Worm (Caenorhabditis elegans): Measurements from ENCODE around the gene klp-7.

The klp-7 gene

ce11 chrIII:10805172-10805571, 553 bp upstream of the klp-7 start:
- no peak for TF ChIP-seq ceh-32 (tag; optimal IDR thresholded peaks at IDR 0.05; ENCODE audit: poor library complexity)
- no peak for TF ChIP-seq pqm-1 (tag; optimal IDR thresholded peaks at IDR 0.05)
- no peak for TF ChIP-seq aly-2 (tag; optimal IDR thresholded peaks at IDR 0.05)
- TF ChIP-seq nhr-102 (tag; optimal IDR thresholded peaks at IDR 0.05) = no peak
- TF ChIP-seq zfp-2 (tag; optimal IDR thresholded peaks at IDR 0.05) = no peak
- TF ChIP-seq ztf-11 (tag; optimal IDR thresholded peaks at IDR 0.05) = no peak
- no peak for TF ChIP-seq gei-8 (GFP tag; optimal IDR thresholded peaks at IDR 0.05)
- TF ChIP-seq hif-1 (tag; optimal IDR thresholded peaks at IDR 0.05) = no peak
- no peak for TF ChIP-seq nhr-11 (tag; optimal IDR thresholded peaks at IDR 0.05)
- no peak for TF ChIP-seq lir-3 (tag; optimal IDR thresholded peaks at IDR 0.05)
- TF ChIP-seq F49E8.2 (tag; optimal IDR thresholded peaks at IDR 0.05; ENCODE audit: borderline replicate concordance) = no peak
- TF ChIP-seq ztf-7 (tag; optimal IDR thresholded peaks at IDR 0.05) = no peak
- no peak for TF ChIP-seq daf-19 (GFP tag; conservative IDR thresholded peaks at IDR 0.05)
- no peak for TF ChIP-seq madf-5 (GFP tag; IDR thresholded peaks at IDR 0.05)
- no peak for TF ChIP-seq set-16 (GFP tag; IDR thresholded peaks at IDR 0.05)
- TF ChIP-seq F37D6.2 (tag; optimal IDR thresholded peaks at IDR 0.05) = no peak
- TF ChIP-seq mdt-29 (GFP tag; IDR thresholded peaks at IDR 0.05) = no peak
- no peak for TF ChIP-seq ama-1 (optimal IDR thresholded peaks at IDR 0.05)
- no peak for TF ChIP-seq nhr-25 (tag; optimal IDR thresholded peaks at IDR 0.05; ENCODE audit: borderline replicate concordance, insufficient read depth)
- no peak for TF ChIP-seq tag-97 (GFP tag; IDR thresholded peaks at IDR 0.05)

ce11 chrIII:10806821-10807220, 1.1 kb downstream of the klp-7 start:
- TF ChIP-seq F10B5.3 (tag; optimal IDR thresholded peaks at IDR 0.05) (no peak), hmg-1.1 (GFP tag; IDR thresholded peaks at IDR 0.05) (peak; percentile 29; the same call in 1 of the 2 replicates), nhr-237 (tag; optimal IDR thresholded peaks at IDR 0.05) (no peak), saeg-2 (GFP tag; IDR thresholded peaks at IDR 0.05) (no peak), set-16 (GFP tag; IDR thresholded peaks at IDR 0.05) (peak; percentile 71), mep-1 (tag; optimal IDR thresholded peaks at IDR 0.05) (no peak), vab-7 (GFP tag; IDR thresholded peaks at IDR 0.05) (0 out of 2 replicates have a peak, but pooled peaks have one; percentile 40)

- TF ChIP-seq ceh-62 (tag; optimal IDR thresholded peaks at IDR 0.05) = no peak
- peak; percentile 75 for TF ChIP-seq F49E8.2 (tag; optimal IDR thresholded peaks at IDR 0.05; ENCODE audit: borderline replicate concordance)
- 0 out of 2 replicates have a peak, but pooled peaks have one; percentile 24 for TF ChIP-seq mdt-29 (GFP tag; IDR thresholded peaks at IDR 0.05)
- TF ChIP-seq daf-8 (GFP tag; IDR thresholded peaks at IDR 0.05) = no peak
- TF ChIP-seq spr-3 (GFP tag; optimal IDR thresholded peaks at IDR 0.05) = no peak
- no peak for TF ChIP-seq cey-2 (tag; optimal IDR thresholded peaks at IDR 0.05; ENCODE audit: borderline replicate concordance, insufficient read depth)
- no peak for TF ChIP-seq pqm-1 (tag; optimal IDR thresholded peaks at IDR 0.05)
- no peak for TF ChIP-seq skn-1 (tag; optimal IDR thresholded peaks at IDR 0.05)
- TF ChIP-seq fkh-10 (GFP tag; optimal IDR thresholded peaks at IDR 0.05) = no peak
- TF ChIP-seq lin-13 (GFP tag; optimal IDR thresholded peaks at IDR 0.05) = no peak
- 0 out of 2 replicates have a peak, but pooled peaks have one; percentile 18 for TF ChIP-seq Y48G9A.11 (GFP tag; IDR thresholded peaks at IDR 0.05)
- peak; percentile 63 for TF ChIP-seq lin-38 (GFP tag; IDR thresholded peaks at IDR 0.05)
- peak; percentile 70 for TF ChIP-seq unc-130 (GFP tag; optimal IDR thresholded peaks at IDR 0.05)
- TF ChIP-seq lin-29 (GFP tag; IDR thresholded peaks at IDR 0.05) = no peak
Measured at ce11 chrIII:10807236-10807635, 1.5 kb downstream of the klp-7 start.

ce11 chrIII:10807956-10808355, 2.2 kb downstream of the klp-7 start:
- TF ChIP-seq F26F4.8 (GFP tag; conservative IDR thresholded peaks at IDR 0.05) (no peak), fos-1 (tag; optimal IDR thresholded peaks at IDR 0.05) (no peak), ZK337.2 (GFP tag; IDR thresholded peaks at IDR 0.05) (no peak), nhr-42 (GFP tag; IDR thresholded peaks at IDR 0.05) (no peak), mes-2 (tag; optimal IDR thresholded peaks at IDR 0.05; ENCODE audit: poor library complexity, severe bottlenecking) (peak; percentile 36), lin-15B (tag; optimal IDR thresholded peaks at IDR 0.05) (no peak), dve-1 (tag; optimal IDR thresholded peaks at IDR 0.05; ENCODE audit: insufficient read depth) (no peak), mxl-3 (GFP tag; optimal IDR thresholded peaks at IDR 0.05) (peak; percentile 64), daf-12 (tag; optimal IDR thresholded peaks at IDR 0.05) (no peak), snpc-1.2 (GFP tag; IDR thresholded peaks at IDR 0.05) (no peak), ceh-62 (tag; optimal IDR thresholded peaks at IDR 0.05) (no peak), aha-1 (tag) (peak; percentile 95), F44E2.7 (GFP tag; IDR thresholded peaks at IDR 0.05) (no peak), mdt-29 (GFP tag; IDR thresholded peaks at IDR 0.05) (no peak)
